Worm (Caenorhabditis elegans) whole organism, midembryonic: ENCODE results near the gene C06C3.4.

Source experiments
- T22C8.4 ChIP-seq: fragments of 200-800 bp; sonication (Bioruptor generic); IDR thresholded peaks from 2 replicates; pipeline ENCODE4 v1.3.6; 2022; ENCODE audit warnings: missing genetic modification characterization, missing compliant biosample characterization
- cog-1 ChIP-seq: sonication (generic microtip); optimal IDR thresholded peaks from 2 replicates; lab custom pipeline; 2016; ENCODE audit warnings: missing genetic modification characterization, missing compliant biosample characterization
- flt-1 ChIP-seq: fragments of 200-800 bp; sonication (Bioruptor generic); IDR thresholded peaks from 2 replicates; pipeline ENCODE4 v1.3.6; 2022; ENCODE audit warnings: missing genetic modification characterization, missing compliant biosample characterization
- klf-2 ChIP-seq: fragments of 200-800 bp; sonication (Bioruptor generic); conservative IDR thresholded peaks from 2 replicates; pipeline ENCODE4 v1.3.6; 2022; ENCODE audit warnings: missing genetic modification reagents, missing genetic modification characterization, missing compliant biosample characterization
- med-1 ChIP-seq: sonication (generic microtip); optimal IDR thresholded peaks from 2 replicates; lab custom pipeline; 2017; ENCODE audit warnings: missing genetic modification characterization, mild to moderate bottlenecking, missing compliant biosample characterization, antibody characterized with exemption, missing genetic modification reagents; ENCODE audit not compliant: insufficient read depth
- ref-1 ChIP-seq: fragments of 200-800 bp; sonication (Bioruptor generic); conservative IDR thresholded peaks from 2 replicates; pipeline ENCODE4 v1.3.6; 2022; ENCODE audit warnings: missing genetic modification reagents, missing genetic modification characterization, missing compliant biosample characterization
- tab-1 ChIP-seq: fragments of 200-800 bp; sonication (Bioruptor generic); IDR thresholded peaks from 2 replicates; pipeline ENCODE4 v1.3.6; 2022; ENCODE audit warnings: missing genetic modification characterization, missing compliant biosample characterization
- ztf-23 ChIP-seq: fragments of 200-800 bp; sonication (Bioruptor generic); IDR thresholded peaks from 2 replicates; pipeline ENCODE4 v1.3.6; 2022; ENCODE audit warnings: missing genetic modification reagents, missing genetic modification characterization, missing compliant biosample characterization
- ztf-29 ChIP-seq: fragments of 200-800 bp; sonication (Bioruptor generic); IDR thresholded peaks from 2 replicates; pipeline ENCODE4 v1.3.6; 2022; ENCODE audit warnings: missing genetic modification reagents, missing genetic modification characterization, missing compliant biosample characterization

- TF ChIP-seq ztf-29 (GFP tag; lab: Robert Waterston, UW): no peak
- TF ChIP-seq cog-1: no peak
- TF ChIP-seq flt-1 (GFP tag; lab: Robert Waterston, UW): no peak
- no peak for TF ChIP-seq tab-1
- TF ChIP-seq ztf-23: no peak
- no peak for TF ChIP-seq ref-1
- no peak for TF ChIP-seq med-1 (GFP tag; lab: Kevin White, UChicago)
- TF ChIP-seq klf-2 (GFP tag; lab: Robert Waterston, UW): no peak
- TF ChIP-seq T22C8.4 (GFP tag; lab: Robert Waterston, UW): no peak
These were observed 698 bp upstream of the C06C3.4 start, which contains the start of gene C06C3.3 for ce11 chrII:9372393-9372792.
